Fruit fly (Drosophila melanogaster) whole organism, embryonic: ENCODE results near the gene Muc30E.

Experiments used
- Adf1 ChIP-seq: fragments of 200-800 bp; sonication (Bioruptor generic); IDR thresholded peaks from 2 replicates; pipeline ENCODE4 v1.3.6; 2022; ENCODE audit warnings: missing biosample characterization, missing genetic modification characterization
- Asciz ChIP-seq: fragments of 200-800 bp; sonication (Bioruptor generic); optimal IDR thresholded peaks from 2 replicates; lab custom pipeline; 2017; ENCODE audit warnings: missing biosample characterization, mild to moderate bottlenecking, missing genetic modification characterization, missing genetic modification reagents
- CG10147 ChIP-seq: fragments of 200-800 bp; sonication (Bioruptor generic); optimal IDR thresholded peaks from 2 replicates; lab custom pipeline; 2019; ENCODE audit warnings: missing biosample characterization, mild to moderate bottlenecking, missing genetic modification characterization, moderate library complexity
- CG10462 ChIP-seq: fragments of 200-800 bp; sonication (Bioruptor generic); optimal IDR thresholded peaks from 2 replicates; lab custom pipeline; 2016; ENCODE audit warnings: missing biosample characterization, missing genetic modification characterization
- CG10959 ChIP-seq: fragments of 200-800 bp; sonication (Bioruptor generic); IDR thresholded peaks from 2 replicates; pipeline ENCODE4 v1.3.6; 2022; ENCODE audit warnings: missing biosample characterization, missing genetic modification characterization
- CG11247 ChIP-seq: fragments of 200-800 bp; sonication (Bioruptor generic); IDR thresholded peaks from 2 replicates; pipeline ENCODE4 v1.3.6; 2022; ENCODE audit warnings: missing biosample characterization, missing genetic modification characterization
- CG12219 ChIP-seq: fragments of 200-800 bp; sonication (Bioruptor generic); optimal IDR thresholded peaks from 3 replicates; lab custom pipeline; 2018; ENCODE audit warnings: missing biosample characterization, mild to moderate bottlenecking, missing genetic modification characterization
- CG12659 ChIP-seq: fragments of 200-800 bp; sonication (Bioruptor generic); optimal IDR thresholded peaks from 3 replicates; lab custom pipeline; 2017; ENCODE audit warnings: mild to moderate bottlenecking, missing biosample characterization, missing genetic modification reagents, missing genetic modification characterization
- CG12942 ChIP-seq: fragments of 200-800 bp; sonication (Bioruptor generic); optimal IDR thresholded peaks from 3 replicates; lab custom pipeline; 2016; ENCODE audit warnings: missing biosample characterization, missing genetic modification characterization
- CG13775 ChIP-seq: fragments of 200-800 bp; sonication (Bioruptor generic); optimal IDR thresholded peaks from 3 replicates; lab custom pipeline; 2017; ENCODE audit warnings: missing biosample characterization, mild to moderate bottlenecking, missing genetic modification characterization
- CG14050 ChIP-seq: fragments of 200-800 bp; sonication (Bioruptor generic); IDR thresholded peaks from 3 replicates; pipeline ENCODE4 v1.3.6; 2022; ENCODE audit warnings: missing biosample characterization, missing genetic modification characterization
- CG15479 ChIP-seq: fragments of 200-800 bp; sonication (Bioruptor generic); optimal IDR thresholded peaks from 3 replicates; lab custom pipeline; 2019; ENCODE audit warnings: missing biosample characterization, mild to moderate bottlenecking, missing genetic modification characterization, moderate library complexity
- CG17912 ChIP-seq: fragments of 200-800 bp; sonication (Bioruptor generic); optimal IDR thresholded peaks from 2 replicates; lab custom pipeline; 2018; ENCODE audit warnings: missing biosample characterization, mild to moderate bottlenecking, missing genetic modification characterization
- CG18599 ChIP-seq: fragments of 200-800 bp; sonication (Bioruptor generic); optimal IDR thresholded peaks from 3 replicates; lab custom pipeline; 2017; ENCODE audit warnings: missing biosample characterization, missing genetic modification characterization, mild to moderate bottlenecking, moderate library complexity, missing genetic modification reagents
- CG31224 ChIP-seq: fragments of 200-800 bp; sonication (Bioruptor generic); IDR thresholded peaks from 2 replicates; pipeline ENCODE4 v1.3.6; 2022; ENCODE audit warnings: missing biosample characterization, missing genetic modification characterization
- CG3407 ChIP-seq: fragments of 200-800 bp; sonication (Bioruptor generic); optimal IDR thresholded peaks from 2 replicates; lab custom pipeline; 2018; ENCODE audit warnings: missing biosample characterization, mild to moderate bottlenecking, missing genetic modification characterization
- CG34224 ChIP-seq: fragments of 200-800 bp; sonication (Bioruptor generic); IDR thresholded peaks from 3 replicates; pipeline ENCODE4 v1.3.6; 2022; ENCODE audit warnings: missing biosample characterization, missing genetic modification characterization; ENCODE audit not compliant: partially characterized antibody
- CG4328 ChIP-seq: fragments of 200-800 bp; sonication (Bioruptor generic); optimal IDR thresholded peaks from 3 replicates; lab custom pipeline; 2017; ENCODE audit warnings: missing biosample characterization, missing genetic modification reagents, missing genetic modification characterization
- CG6683 ChIP-seq: fragments of 200-800 bp; sonication (Bioruptor generic); optimal IDR thresholded peaks from 2 replicates; lab custom pipeline; 2017; ENCODE audit warnings: missing biosample characterization, mild to moderate bottlenecking, missing genetic modification characterization, missing genetic modification reagents
- CrebB ChIP-seq: fragments of 200-800 bp; sonication (Bioruptor generic); optimal IDR thresholded peaks from 3 replicates; lab custom pipeline; 2018; ENCODE audit warnings: missing biosample characterization, mild to moderate bottlenecking, missing genetic modification characterization
- D ChIP-seq, 2 experiments: fragments of 200-800 bp in 1 of 2; fragments of >200 bp in 1 of 2; sonication (Bioruptor generic) in 1 of 2; optimal IDR thresholded peaks; 2 replicates in 1 of 2; 3 replicates in 1 of 2; lab custom pipeline; 2017; ENCODE audit warnings: mild to moderate bottlenecking in 1 of 2, missing biosample characterization in 1 of 2, missing genetic modification characterization in 1 of 2, missing genetic modification reagents in 1 of 2
- Fer3 ChIP-seq: fragments of 200-800 bp; sonication (Bioruptor generic); optimal IDR thresholded peaks from 2 replicates; lab custom pipeline; 2018; ENCODE audit warnings: missing biosample characterization, mild to moderate bottlenecking, missing genetic modification characterization, moderate library complexity
- HHEX ChIP-seq: fragments of 200-800 bp; sonication (Bioruptor generic); optimal IDR thresholded peaks from 3 replicates; lab custom pipeline; 2017; ENCODE audit warnings: missing biosample characterization, mild to moderate bottlenecking, missing genetic modification characterization, missing genetic modification reagents
- Hand ChIP-seq: fragments of 200-800 bp; sonication (Bioruptor generic); optimal IDR thresholded peaks from 2 replicates; lab custom pipeline; 2017; ENCODE audit warnings: mild to moderate bottlenecking, missing biosample characterization, missing genetic modification reagents, missing genetic modification characterization
- Hmr ChIP-seq: fragments of 200-800 bp; sonication (Bioruptor generic); optimal IDR thresholded peaks from 3 replicates; lab custom pipeline; 2017; ENCODE audit warnings: mild to moderate bottlenecking, missing biosample characterization, missing genetic modification reagents, missing genetic modification characterization
- MTF-1 ChIP-seq: fragments of 200-800 bp; sonication (Bioruptor generic); optimal IDR thresholded peaks from 2 replicates; lab custom pipeline; 2018; ENCODE audit warnings: missing biosample characterization, mild to moderate bottlenecking, missing genetic modification characterization, borderline replicate concordance
- NfI ChIP-seq: fragments of 200-800 bp; sonication (Bioruptor generic); optimal IDR thresholded peaks from 3 replicates; lab custom pipeline; 2018; ENCODE audit warnings: missing biosample characterization, mild to moderate bottlenecking, missing genetic modification characterization, moderate library complexity
- Oli ChIP-seq: fragments of 200-800 bp; sonication (Bioruptor generic); optimal IDR thresholded peaks from 2 replicates; lab custom pipeline; 2018; ENCODE audit warnings: missing biosample characterization, mild to moderate bottlenecking, missing genetic modification characterization, moderate library complexity
- Side ChIP-seq: fragments of 200-800 bp; sonication (Bioruptor generic); optimal IDR thresholded peaks from 2 replicates; lab custom pipeline; 2016; ENCODE audit warnings: missing biosample characterization, missing genetic modification characterization
- Sin3A ChIP-seq: fragments of >200 bp; optimal IDR thresholded peaks from 2 replicates; lab custom pipeline; 2018
- Sry-δ ChIP-seq: fragments of 200-800 bp; sonication (Bioruptor generic); optimal IDR thresholded peaks from 2 replicates; lab custom pipeline; 2016; ENCODE audit warnings: missing biosample characterization, missing genetic modification characterization
- Xbp1 ChIP-seq: fragments of 200-800 bp; sonication (Bioruptor generic); optimal IDR thresholded peaks from 3 replicates; lab custom pipeline; 2016; ENCODE audit warnings: missing biosample characterization, mild to moderate bottlenecking, missing genetic modification characterization
- bigmax ChIP-seq: fragments of 200-800 bp; sonication (Bioruptor generic); optimal IDR thresholded peaks from 2 replicates; lab custom pipeline; 2018; ENCODE audit warnings: missing biosample characterization, mild to moderate bottlenecking, missing genetic modification characterization
- cato ChIP-seq: fragments of 200-800 bp; sonication (Bioruptor generic); optimal IDR thresholded peaks from 2 replicates; lab custom pipeline; 2016; ENCODE audit warnings: missing biosample characterization, missing genetic modification characterization, borderline replicate concordance
- danr ChIP-seq: fragments of 200-800 bp; sonication (Bioruptor generic); IDR thresholded peaks from 2 replicates; pipeline ENCODE4 v1.3.6; 2022; ENCODE audit warnings: missing biosample characterization, missing genetic modification characterization
- fu2 ChIP-seq: fragments of 200-800 bp; sonication (Bioruptor generic); optimal IDR thresholded peaks from 2 replicates; lab custom pipeline; 2016; ENCODE audit warnings: missing biosample characterization, missing genetic modification characterization
- lab ChIP-seq: fragments of 200-800 bp; sonication (Bioruptor generic); optimal IDR thresholded peaks from 3 replicates; lab custom pipeline; 2017; ENCODE audit warnings: missing biosample characterization, missing genetic modification characterization, mild to moderate bottlenecking, moderate library complexity, missing genetic modification reagents
- lola ChIP-seq, 3 experiments: fragments of >200 bp in 2 of 3; fragments of 200-800 bp in 1 of 3; sonication (Bioruptor generic) in 1 of 3; optimal IDR thresholded peaks; 2 replicates each; lab custom pipeline; 2017 to 2019; ENCODE audit warnings: missing biosample characterization in 3 of 3, missing genetic modification characterization in 3 of 3, mild to moderate bottlenecking in 1 of 3, moderate library complexity in 1 of 3
- nerfin-2 ChIP-seq: fragments of 200-800 bp; sonication (Bioruptor generic); IDR thresholded peaks from 2 replicates; pipeline ENCODE4 v1.3.6; 2022; ENCODE audit warnings: missing biosample characterization, missing genetic modification characterization; ENCODE audit not compliant: partially characterized antibody
- oc ChIP-seq: fragments of 200-800 bp; sonication (Bioruptor generic); optimal IDR thresholded peaks from 2 replicates; lab custom pipeline; 2018; ENCODE audit warnings: missing biosample characterization, mild to moderate bottlenecking, missing genetic modification characterization, moderate library complexity
- pfk ChIP-seq: fragments of 200-800 bp; sonication (Bioruptor generic); optimal IDR thresholded peaks from 2 replicates; lab custom pipeline; 2018; ENCODE audit warnings: missing biosample characterization, mild to moderate bottlenecking, missing genetic modification characterization, moderate library complexity
- ranshi ChIP-seq: fragments of 200-800 bp; sonication (Bioruptor generic); IDR thresholded peaks from 2 replicates; pipeline ENCODE4 v1.3.6; 2022; ENCODE audit warnings: missing biosample characterization, missing genetic modification characterization
- sens ChIP-seq: fragments of 200-800 bp; sonication (Bioruptor generic); peaks from one replicate; lab custom pipeline; 2016; ENCODE audit warnings: missing biosample characterization, missing genetic modification characterization
- tgo ChIP-seq: fragments of 200-800 bp; sonication (Bioruptor generic); IDR thresholded peaks from 3 replicates; pipeline ENCODE4 v1.3.6; 2022; ENCODE audit warnings: missing biosample characterization, missing genetic modification characterization
- tna ChIP-seq: fragments of 200-800 bp; sonication (Bioruptor generic); IDR thresholded peaks from 2 replicates; pipeline ENCODE4 v1.3.6; 2022; ENCODE audit warnings: missing biosample characterization, missing genetic modification characterization; ENCODE audit not compliant: partially characterized antibody
- tup ChIP-seq: fragments of 200-800 bp; sonication (Bioruptor generic); optimal IDR thresholded peaks from 2 replicates; lab custom pipeline; 2016; ENCODE audit warnings: missing biosample characterization, mild to moderate bottlenecking, missing genetic modification characterization, moderate library complexity
- unpg ChIP-seq: fragments of 200-800 bp; sonication (Bioruptor generic); optimal IDR thresholded peaks from 3 replicates; lab custom pipeline; 2018; ENCODE audit warnings: missing biosample characterization, mild to moderate bottlenecking, missing genetic modification characterization, moderate library complexity
- wdn ChIP-seq: fragments of 200-800 bp; sonication (Bioruptor generic); IDR thresholded peaks from 2 replicates; pipeline ENCODE4 v1.3.6; 2022; ENCODE audit warnings: missing biosample characterization, missing genetic modification characterization

Gene Muc30E

dm6 chr2L:9894871-9895364, 8.0 kb downstream of the Muc30E start, which contains the start of gene Bka (continued):
- TF ChIP-seq fu2 (GFP tag; lab: Kevin White, UChicago) (no peak), NfI (GFP tag; lab: Kevin White, UChicago) (peak; percentile 68), lola (GFP tag; optimal IDR thresholded peaks at IDR 0.05; lab: Kevin White, UChicago) (peak in 1 of 3 experiments; percentile 45), ranshi (GFP tag; lab: Robert Waterston, UW) (peak; percentile 22; the same call in 1 of the 2 replicates), lab (peak; percentile 72), CG11247 (GFP tag; lab: Robert Waterston, UW) (no peak), Oli (tag; lab: Kevin White, UChicago) (peak; percentile 31), CG34224 (GFP tag; lab: Robert Waterston, UW) (peak; percentile 99), D (optimal IDR thresholded peaks at IDR 0.05; lab: Kevin White, UChicago) (no peak), D (GFP tag; optimal IDR thresholded peaks at IDR 0.05; lab: Kevin White, UChicago) (no peak), oc (tag; lab: Kevin White, UChicago) (peak; percentile 28), bigmax (GFP tag; lab: Kevin White, UChicago) (peak; percentile 8), pfk (GFP tag; lab: Kevin White, UChicago) (peak; percentile 26), CG4328 (GFP tag; lab: Kevin White, UChicago) (peak; percentile 40), sens (GFP tag; lab: Kevin White, UChicago) (peak; percentile 79), Sry-δ (GFP tag; lab: Kevin White, UChicago) (peak; percentile 79), nerfin-2 (GFP tag; lab: Robert Waterston, UW) (peak; percentile 94), Sin3A (lab: Kevin White, UChicago) (peak; percentile 77), Adf1 (GFP tag; lab: Robert Waterston, UW) (peak; percentile 10; the same call in 1 of the 2 replicates), CrebB (tag; lab: Kevin White, UChicago) (peak; percentile 79), CG10959 (no peak), Hand (peak; percentile 56), CG14050 (no peak), Xbp1 (GFP tag; lab: Kevin White, UChicago) (peak; percentile 18), tna (GFP tag; lab: Robert Waterston, UW) (peak; percentile 92), HHEX (GFP tag; lab: Kevin White, UChicago) (peak; percentile 64), CG18599 (peak; percentile 63), CG3407 (GFP tag; lab: Kevin White, UChicago) (peak; percentile 42), Fer3 (tag; lab: Kevin White, UChicago) (peak; percentile 47), CG17912 (GFP tag; lab: Kevin White, UChicago) (no peak), tgo (GFP tag; lab: Robert Waterston, UW) (no peak), Hmr (GFP tag; lab: Kevin White, UChicago) (peak; percentile 77), Side (GFP tag; lab: Kevin White, UChicago) (no peak), wdn (GFP tag; lab: Robert Waterston, UW) (peak; percentile 17; the same call in 1 of the 2 replicates), Asciz (GFP tag; lab: Kevin White, UChicago) (peak; percentile 52), cato (peak; percentile 31), CG31224 (GFP tag; lab: Robert Waterston, UW) (0 out of 2 replicates have a peak, but pooled peaks have one; percentile 9), CG13775 (GFP tag; lab: Kevin White, UChicago) (peak; percentile 80), CG6683 (GFP tag; lab: Kevin White, UChicago) (peak; percentile 47), danr (GFP tag; lab: Robert Waterston, UW) (no peak), CG12659 (GFP tag; lab: Kevin White, UChicago) (peak; percentile 89), CG12219 (GFP tag; lab: Kevin White, UChicago) (peak; percentile 6), MTF-1 (peak; percentile 51), CG10147 (GFP tag; lab: Kevin White, UChicago) (peak; percentile 75), CG10462 (GFP tag; lab: Kevin White, UChicago) (no peak), unpg (GFP tag; lab: Kevin White, UChicago) (peak; percentile 54), CG12942 (no peak), CG15479 (GFP tag; lab: Kevin White, UChicago) (peak; percentile 20), tup (peak; percentile 13)
